Worm (Caenorhabditis elegans) whole organism, young adult: Measurements from ENCODE around the gene ztf-1.
A peak's percentile ranks its signal among the peaks of the same experiment; 100 is the strongest.

Experiments used
- B0261.1 ChIP-seq: sonication (generic microtip); optimal IDR thresholded peaks from 2 replicates; lab custom pipeline; 2016; ENCODE audit warnings: mild to moderate bottlenecking, missing genetic modification characterization, moderate library complexity, missing compliant biosample characterization
- C06A6.2 ChIP-seq: fragments of 200-800 bp; sonication (Bioruptor generic); conservative IDR thresholded peaks from 2 replicates; pipeline ENCODE4 v1.3.6; 2022; ENCODE audit warnings: missing genetic modification characterization, missing compliant biosample characterization
- F57C9.4 ChIP-seq: sonication (generic microtip); optimal IDR thresholded peaks from 2 replicates; lab custom pipeline; 2017; ENCODE audit warnings: mild to moderate bottlenecking, missing genetic modification characterization, missing compliant biosample characterization
- K11D2.4 ChIP-seq: fragments of 200-800 bp; sonication (Bioruptor generic); IDR thresholded peaks from 2 replicates; pipeline ENCODE4 v1.3.6; 2022; ENCODE audit warnings: missing genetic modification reagents, missing genetic modification characterization, missing compliant biosample characterization
- K12H6.12 ChIP-seq: fragments of 200-800 bp; sonication (Bioruptor generic); optimal IDR thresholded peaks from 2 replicates; lab custom pipeline; 2018; ENCODE audit warnings: mild to moderate bottlenecking, missing genetic modification characterization, missing compliant biosample characterization
- T26A5.8 ChIP-seq: sonication (generic microtip); optimal IDR thresholded peaks from 2 replicates; lab custom pipeline; 2016; ENCODE audit warnings: missing genetic modification characterization, missing compliant biosample characterization
- Y67H2A.10 ChIP-seq: fragments of 200-800 bp; sonication (Bioruptor generic); conservative IDR thresholded peaks from 2 replicates; pipeline ENCODE4 v1.3.6; 2022; ENCODE audit warnings: missing genetic modification reagents, missing genetic modification characterization, missing compliant biosample characterization
- Y95B8A.8 ChIP-seq: fragments of 200-800 bp; sonication (Bioruptor generic); IDR thresholded peaks from 2 replicates; pipeline ENCODE4 v1.3.6; 2022; ENCODE audit warnings: missing genetic modification reagents, missing genetic modification characterization, missing compliant biosample characterization
- athp-1 ChIP-seq: sonication (generic microtip); optimal IDR thresholded peaks from 2 replicates; lab custom pipeline; 2017; ENCODE audit warnings: mild to moderate bottlenecking, missing genetic modification characterization, missing compliant biosample characterization
- attf-5 ChIP-seq: fragments of 200-800 bp; sonication (Bioruptor generic); optimal IDR thresholded peaks from 2 replicates; lab custom pipeline; 2018; ENCODE audit warnings: mild to moderate bottlenecking, missing genetic modification characterization, missing compliant biosample characterization
- bed-2 ChIP-seq: fragments of 200-800 bp; sonication (Bioruptor generic); IDR thresholded peaks from 2 replicates; pipeline ENCODE4 v1.3.6; 2022; ENCODE audit warnings: missing genetic modification reagents, missing genetic modification characterization, missing compliant biosample characterization
- cebp-1 ChIP-seq, 2 experiments: fragments of 200-800 bp in 1 of 2; sonication (Bioruptor generic) in 1 of 2; sonication (generic microtip) in 1 of 2; IDR thresholded peaks in 1 of 2; optimal IDR thresholded peaks in 1 of 2; 2 replicates each; pipeline versions ENCODE4 v1.3.6 to Lab custom; 2017 to 2022; ENCODE audit warnings: missing compliant biosample characterization in 2 of 2, missing genetic modification characterization in 2 of 2, mild to moderate bottlenecking in 1 of 2, missing genetic modification reagents in 1 of 2, moderate library complexity in 1 of 2
- ceh-91 ChIP-seq: fragments of 200-800 bp; sonication (Bioruptor generic); IDR thresholded peaks from 2 replicates; pipeline ENCODE4 v1.3.6; 2022; ENCODE audit warnings: missing genetic modification reagents, missing genetic modification characterization, missing compliant biosample characterization
- chd-7 ChIP-seq: sonication (generic microtip); optimal IDR thresholded peaks from 2 replicates; lab custom pipeline; 2016; ENCODE audit warnings: mild to moderate bottlenecking, missing genetic modification characterization, moderate library complexity, missing compliant biosample characterization
- dox-1 ChIP-seq: fragments of 200-800 bp; sonication (Bioruptor generic); IDR thresholded peaks from 2 replicates; pipeline ENCODE4 v1.3.6; 2022; ENCODE audit warnings: missing genetic modification reagents, missing genetic modification characterization, missing compliant biosample characterization
- egrh-3 ChIP-seq: fragments of 200-800 bp; sonication (Bioruptor generic); IDR thresholded peaks from 2 replicates; pipeline ENCODE4 v1.3.6; 2022; ENCODE audit warnings: missing genetic modification reagents, missing genetic modification characterization, missing compliant biosample characterization
- hlh-26 ChIP-seq: fragments of 200-800 bp; sonication (Bioruptor generic); conservative IDR thresholded peaks from 2 replicates; pipeline ENCODE4 v1.3.6; 2022; ENCODE audit warnings: missing genetic modification reagents, missing genetic modification characterization, missing compliant biosample characterization
- hmg-1.2 ChIP-seq: fragments of 200-800 bp; sonication (Bioruptor generic); IDR thresholded peaks from 2 replicates; pipeline ENCODE4 v1.3.6; 2022; ENCODE audit warnings: missing genetic modification reagents, missing genetic modification characterization, missing compliant biosample characterization
- hrde-1 ChIP-seq: sonication (generic microtip); optimal IDR thresholded peaks from 2 replicates; lab custom pipeline; 2016; ENCODE audit warnings: missing genetic modification characterization, mild to moderate bottlenecking, missing compliant biosample characterization, moderate library complexity, missing genotype, missing genetic modification reagents, borderline replicate concordance
- let-526 ChIP-seq: fragments of 200-800 bp; sonication (Bioruptor generic); IDR thresholded peaks from 2 replicates; pipeline ENCODE4 v1.3.6; 2022; ENCODE audit warnings: missing genetic modification reagents, missing genetic modification characterization, missing compliant biosample characterization
- let-607 ChIP-seq, 2 experiments: fragments of 200-800 bp in 1 of 2; sonication (Bioruptor generic) in 1 of 2; sonication (generic microtip) in 1 of 2; optimal IDR thresholded peaks; 2 replicates each; lab custom pipeline; 2016 to 2018; ENCODE audit warnings: mild to moderate bottlenecking in 2 of 2, missing compliant biosample characterization in 2 of 2, missing genetic modification characterization in 2 of 2, moderate library complexity in 2 of 2, missing genotype in 1 of 2
- lir-1 ChIP-seq: fragments of 200-800 bp; sonication (Bioruptor generic); conservative IDR thresholded peaks from 2 replicates; pipeline ENCODE4 v1.3.6; 2022; ENCODE audit warnings: missing genetic modification reagents, missing genetic modification characterization, missing compliant biosample characterization
- madf-10 ChIP-seq: sonication (generic microtip); optimal IDR thresholded peaks from 2 replicates; lab custom pipeline; 2016; ENCODE audit warnings: mild to moderate bottlenecking, missing genetic modification characterization, missing compliant biosample characterization
- mcd-1 ChIP-seq: fragments of 200-800 bp; sonication (Bioruptor generic); IDR thresholded peaks from 2 replicates; pipeline ENCODE4 v1.3.6; 2022; ENCODE audit warnings: missing genetic modification reagents, missing genetic modification characterization, missing compliant biosample characterization
- mxl-1 ChIP-seq: sonication (generic microtip); optimal IDR thresholded peaks from 2 replicates; lab custom pipeline; 2016; ENCODE audit warnings: missing genetic modification characterization, missing compliant biosample characterization
- nfyb-1 ChIP-seq: fragments of 200-800 bp; sonication (Bioruptor generic); IDR thresholded peaks from 2 replicates; pipeline ENCODE4 v1.3.6; 2022; ENCODE audit warnings: missing genetic modification reagents, missing genetic modification characterization, missing compliant biosample characterization
- nhr-120 ChIP-seq: fragments of 200-800 bp; sonication (Bioruptor generic); IDR thresholded peaks from 2 replicates; pipeline ENCODE4 v1.3.6; 2022; ENCODE audit warnings: missing genetic modification characterization, missing compliant biosample characterization
- nhr-80 ChIP-seq: sonication (generic microtip); optimal IDR thresholded peaks from 2 replicates; lab custom pipeline; 2016; ENCODE audit warnings: missing genetic modification characterization, missing compliant biosample characterization
- pbrm-1 ChIP-seq: fragments of 200-800 bp; sonication (Bioruptor generic); IDR thresholded peaks from 2 replicates; pipeline ENCODE4 v1.3.6; 2022; ENCODE audit warnings: missing genetic modification reagents, missing genetic modification characterization, missing compliant biosample characterization
- pha-4 ChIP-seq: fragments of 150-350 bp; sonication (generic microtip); optimal IDR thresholded peaks from 2 replicates; lab custom pipeline; 2014; ENCODE audit warnings: missing biosample characterization, missing genetic modification reagents, missing genetic modification characterization
- rcor-1 ChIP-seq: fragments of 200-800 bp; sonication (Bioruptor generic); IDR thresholded peaks from 2 replicates; pipeline ENCODE4 v1.3.6; 2022; ENCODE audit warnings: missing genetic modification reagents, missing genetic modification characterization, missing compliant biosample characterization
- rec-8 ChIP-seq, 2 experiments: sonication (generic microtip); optimal IDR thresholded peaks; 2 replicates each; lab custom pipeline; 2016; ENCODE audit warnings: mild to moderate bottlenecking in 2 of 2, missing genetic modification characterization in 2 of 2, missing genetic modification reagents in 2 of 2, missing genotype in 2 of 2, missing biosample characterization in 1 of 2, missing compliant biosample characterization in 1 of 2, moderate library complexity in 1 of 2
- snpc-1.3 ChIP-seq: sonication (generic microtip); optimal IDR thresholded peaks from 2 replicates; lab custom pipeline; 2017; ENCODE audit warnings: missing genetic modification characterization, mild to moderate bottlenecking, missing compliant biosample characterization, antibody characterized with exemption, moderate library complexity, missing genotype, missing genetic modification reagents; ENCODE audit not compliant: insufficient read depth
- snpc-3.4 ChIP-seq: sonication (generic microtip); optimal IDR thresholded peaks from 2 replicates; lab custom pipeline; 2017; ENCODE audit warnings: missing genetic modification characterization, mild to moderate bottlenecking, missing compliant biosample characterization, antibody characterized with exemption, moderate library complexity, missing genotype, missing genetic modification reagents
- zfh-2 ChIP-seq: fragments of 200-800 bp; sonication (Bioruptor generic); conservative IDR thresholded peaks from 2 replicates; pipeline ENCODE4 v1.3.6; 2022; ENCODE audit warnings: missing genetic modification reagents, missing genetic modification characterization, missing compliant biosample characterization
- ztf-18 ChIP-seq: sonication (generic microtip); optimal IDR thresholded peaks from 2 replicates; lab custom pipeline; 2016; ENCODE audit warnings: missing genotype, mild to moderate bottlenecking, missing genetic modification characterization, missing compliant biosample characterization
- ztf-3 ChIP-seq: fragments of 200-800 bp; sonication (Bioruptor generic); optimal IDR thresholded peaks from 2 replicates; lab custom pipeline; 2018; ENCODE audit warnings: mild to moderate bottlenecking, missing genetic modification characterization, missing compliant biosample characterization

The ztf-1 gene

ce11 chrIII:8785426-8785825 is 6.7 kb downstream of the ztf-1 start:
- TF ChIP-seq pha-4 (tag; lab: Kevin White, UChicago) (peak; percentile 72), let-607 (tag; optimal IDR thresholded peaks at IDR 0.05; lab: Kevin White, UChicago) (peak in 1 of 2 experiments; percentile 23), Y95B8A.8 (GFP tag; lab: Robert Waterston, UW) (no peak), ceh-91 (GFP tag; lab: Robert Waterston, UW) (no peak), C06A6.2 (GFP tag; lab: Robert Waterston, UW) (0 out of 2 replicates have a peak, but pooled peaks have one; percentile 19), let-526 (GFP tag; lab: Robert Waterston, UW) (0 out of 2 replicates have a peak, but pooled peaks have one; percentile 31), rec-8 (tag; optimal IDR thresholded peaks at IDR 0.05; lab: Kevin White, UChicago) (no peak), ztf-3 (no peak), rcor-1 (GFP tag; lab: Robert Waterston, UW) (0 out of 2 replicates have a peak, but pooled peaks have one; percentile 8), nhr-80 (tag; lab: Kevin White, UChicago) (peak; percentile 69), zfh-2 (GFP tag; lab: Robert Waterston, UW) (peak; percentile 88), nfyb-1 (GFP tag; lab: Robert Waterston, UW) (peak; percentile 53; the same call in 1 of the 2 replicates), mcd-1 (peak; percentile 39; the same call in 1 of the 2 replicates), T26A5.8 (no peak), K12H6.12 (tag; lab: Kevin White, UChicago) (peak; percentile 71), madf-10 (peak; percentile 3), cebp-1 (GFP tag; IDR thresholded peaks at IDR 0.05; lab: Robert Waterston, UW) (no peak; the same call in 1 of the 2 replicates), cebp-1 (tag; optimal IDR thresholded peaks at IDR 0.05; lab: Kevin White, UChicago) (peak; percentile 75), dox-1 (no peak), ztf-18 (tag; lab: Kevin White, UChicago) (peak; percentile 1), lir-1 (GFP tag; lab: Robert Waterston, UW) (0 out of 2 replicates have a peak, but pooled peaks have one; percentile 40), chd-7 (peak; percentile 12), attf-5 (GFP tag; lab: Kevin White, UChicago) (peak; percentile 61), hmg-1.2 (peak; percentile 51; the same call in 1 of the 2 replicates), K11D2.4 (GFP tag; lab: Robert Waterston, UW) (0 out of 2 replicates have a peak, but pooled peaks have one; percentile 59)

ce11 chrIII:8784500-8784899 is 7.7 kb downstream of the ztf-1 start:
- no peak for TF ChIP-seq snpc-1.3
- no peak for TF ChIP-seq hmg-1.2
- TF ChIP-seq mxl-1: no peak
- no peak for TF ChIP-seq bed-2 (GFP tag; lab: Robert Waterston, UW)
- TF ChIP-seq egrh-3 (GFP tag; lab: Robert Waterston, UW): no peak
- TF ChIP-seq hlh-26: no peak
- no peak for TF ChIP-seq B0261.1 (tag; lab: Kevin White, UChicago)
- TF ChIP-seq F57C9.4 (tag; lab: Kevin White, UChicago): no peak
- TF ChIP-seq snpc-3.4 (tag; lab: Kevin White, UChicago): no peak
- no peak for TF ChIP-seq hrde-1 (tag; lab: Kevin White, UChicago)
- no peak for TF ChIP-seq nhr-120 (GFP tag; lab: Robert Waterston, UW)
- no peak for TF ChIP-seq pbrm-1 (GFP tag; lab: Robert Waterston, UW)
- no peak for TF ChIP-seq athp-1 (tag; lab: Kevin White, UChicago)
- no peak for TF ChIP-seq Y67H2A.10
- no peak for TF ChIP-seq Y95B8A.8 (GFP tag; lab: Robert Waterston, UW)
